Worm (Caenorhabditis elegans): Measurements from ENCODE around the gene H05C05.2.
A peak's percentile ranks its signal among the peaks of the same experiment; 100 is the strongest.

Gene H05C05.2

DNA sequence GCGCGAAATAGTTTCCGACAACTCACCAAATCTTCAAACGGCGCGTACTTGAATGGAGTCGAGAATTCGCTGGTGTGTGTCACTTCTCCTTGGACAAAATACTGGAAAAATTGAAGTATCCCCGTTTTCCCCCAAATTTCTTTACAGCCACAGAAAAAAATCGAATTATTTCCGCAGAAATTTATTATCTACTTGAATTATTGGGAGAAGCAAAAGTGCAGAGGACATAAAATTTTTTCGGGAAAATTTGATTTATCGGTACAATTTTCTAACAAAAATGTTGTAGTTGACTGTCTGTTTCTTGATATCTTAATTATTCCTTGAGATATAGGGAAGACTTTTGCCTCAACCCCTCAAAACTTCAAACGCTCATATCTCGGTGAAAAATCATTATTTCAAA, 42.4 kb downstream of the H05C05.2 start, which contains the start of gene R10F2.4:
TSS of gene R10F2.4 (minus strand) at position 101 of the 400 bp plus-strand sequence.
- no peak for TF ChIP-seq nhr-12 (tag; optimal IDR thresholded peaks at IDR 0.05)
- TF ChIP-seq Y55F3AM.14 (GFP tag; optimal IDR thresholded peaks at IDR 0.05): no peak
- TF ChIP-seq F13H6.1 (tag; optimal IDR thresholded peaks at IDR 0.05): no peak
- TF ChIP-seq unc-55 (GFP tag; optimal IDR thresholded peaks at IDR 0.05): no peak
- TF ChIP-seq ztf-11 (tag; optimal IDR thresholded peaks at IDR 0.05): no peak
- no peak for TF ChIP-seq mbf-1 (tag; optimal IDR thresholded peaks at IDR 0.05)
- no peak for TF ChIP-seq lsy-2 (tag; optimal IDR thresholded peaks at IDR 0.05)
- no peak for TF ChIP-seq nhr-21 (tag; optimal IDR thresholded peaks at IDR 0.05)
- TF ChIP-seq egl-27 (tag; optimal IDR thresholded peaks at IDR 0.05): no peak
- TF ChIP-seq ztf-1 (GFP tag; conservative IDR thresholded peaks at IDR 0.05): no peak
- TF ChIP-seq crh-2 (tag; optimal IDR thresholded peaks at IDR 0.05): no peak
- TF ChIP-seq blmp-1 (tag; optimal IDR thresholded peaks at IDR 0.05; ENCODE audit: insufficient read depth): no peak
- TF ChIP-seq nhr-237 (tag; optimal IDR thresholded peaks at IDR 0.05): no peak
- no peak for TF ChIP-seq ceh-16 (tag; optimal IDR thresholded peaks at IDR 0.05)
- TF ChIP-seq mab-5 (tag; optimal IDR thresholded peaks at IDR 0.05): no peak
- no peak for TF ChIP-seq zag-1 (tag; optimal IDR thresholded peaks at IDR 0.05)
- no peak for TF ChIP-seq elt-3 (tag; optimal IDR thresholded peaks at IDR 0.05)
- no peak for TF ChIP-seq alr-1 (tag; optimal IDR thresholded peaks at IDR 0.05)
- TF ChIP-seq ceh-82 (tag; optimal IDR thresholded peaks at IDR 0.05): no peak

DNA sequence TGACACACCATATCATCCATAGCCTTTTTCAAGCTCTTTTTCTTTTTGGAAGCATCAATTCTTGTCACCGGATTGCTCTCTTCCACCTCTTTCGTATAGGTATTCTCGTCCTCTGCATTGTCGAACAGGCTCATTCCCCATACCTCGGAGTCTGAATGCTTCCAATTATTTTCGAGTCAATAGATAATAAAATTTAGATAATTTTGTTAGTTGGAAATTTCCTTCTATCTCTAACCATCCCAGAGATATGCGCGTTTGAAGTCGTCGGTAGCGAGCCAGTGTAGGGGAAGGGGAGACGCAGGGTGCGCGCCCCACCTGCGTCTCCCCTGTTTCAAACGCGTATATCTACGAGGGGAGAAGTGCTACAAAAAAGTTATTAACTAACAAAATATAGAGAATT, 44.6 kb downstream of the H05C05.2 start:
- TF ChIP-seq dmd-4 (tag; optimal IDR thresholded peaks at IDR 0.05) (no peak), aly-2 (tag; optimal IDR thresholded peaks at IDR 0.05) (no peak), ztf-4 (tag; optimal IDR thresholded peaks at IDR 0.05) (no peak), nhr-25 (tag; optimal IDR thresholded peaks at IDR 0.05) (no peak), sma-9 (GFP tag; optimal IDR thresholded peaks at IDR 0.05) (no peak), sma-9 (tag; optimal IDR thresholded peaks at IDR 0.05) (no peak), elt-1 (tag; optimal IDR thresholded peaks at IDR 0.05) (no peak), nhr-11 (tag; optimal IDR thresholded peaks at IDR 0.05) (no peak), lin-11 (tag; optimal IDR thresholded peaks at IDR 0.05) (no peak), egl-27 (tag; optimal IDR thresholded peaks at IDR 0.05) (no peak), ztf-1 (GFP tag; conservative IDR thresholded peaks at IDR 0.05) (no peak), unc-55 (GFP tag; optimal IDR thresholded peaks at IDR 0.05) (no peak), sem-4 (tag; optimal IDR thresholded peaks at IDR 0.05) (no peak), nhr-12 (tag; optimal IDR thresholded peaks at IDR 0.05) (no peak)

- TF ChIP-seq ZK546.5 (tag; optimal IDR thresholded peaks at IDR 0.05) (no peak), F13H6.1 (tag; optimal IDR thresholded peaks at IDR 0.05) (no peak)
Measured at ce11 chrIII:2920281-2920680, 45.2 kb downstream of the H05C05.2 start.

ce11 chrIII:2918655-2919054, 46.8 kb downstream of the H05C05.2 start:
- no peak for TF ChIP-seq nhr-23 (tag; optimal IDR thresholded peaks at IDR 0.05)
- peak; percentile 65 for TF ChIP-seq mab-5 (tag; optimal IDR thresholded peaks at IDR 0.05)
- TF ChIP-seq F13H6.1 (tag; optimal IDR thresholded peaks at IDR 0.05): no peak

ce11 chrIII:2914029-2914428, 51.4 kb downstream of the H05C05.2 start:
- TF ChIP-seq nhr-12 (tag; optimal IDR thresholded peaks at IDR 0.05) (no peak), nhr-23 (tag; optimal IDR thresholded peaks at IDR 0.05) (no peak), lin-13 (GFP tag; optimal IDR thresholded peaks at IDR 0.05) (no peak), dmd-4 (tag; optimal IDR thresholded peaks at IDR 0.05) (no peak), lsy-2 (tag; optimal IDR thresholded peaks at IDR 0.05) (peak in 1 of 2 experiments; percentile 25), nhr-25 (tag; optimal IDR thresholded peaks at IDR 0.05) (no peak), zag-1 (tag; optimal IDR thresholded peaks at IDR 0.05) (peak; percentile 29), sma-3 (GFP tag; optimal IDR thresholded peaks at IDR 0.05) (no peak), nhr-77 (tag; optimal IDR thresholded peaks at IDR 0.05) (no peak), sem-4 (tag; optimal IDR thresholded peaks at IDR 0.05) (peak; percentile 6)

DNA sequence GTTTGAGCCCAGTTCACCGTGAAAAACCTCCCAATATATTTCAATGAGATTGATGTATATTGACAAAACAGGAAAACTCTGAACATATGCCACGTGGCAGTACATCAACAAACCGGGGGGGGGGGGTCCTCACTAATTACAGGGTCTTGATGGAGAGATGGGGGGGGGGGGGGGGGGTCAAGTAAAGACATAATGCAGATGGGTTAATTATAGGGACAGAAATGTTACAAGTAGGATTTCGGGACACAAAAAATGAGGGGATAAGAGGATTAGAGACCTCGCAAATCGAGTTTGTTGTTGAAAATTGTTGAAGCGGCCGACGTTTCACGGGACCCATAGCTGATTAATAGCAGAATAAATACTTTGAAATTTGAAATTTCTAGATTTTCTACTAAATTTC, 52.5 kb downstream of the H05C05.2 start:
- TF ChIP-seq sma-9 (GFP tag; optimal IDR thresholded peaks at IDR 0.05) (no peak), sma-9 (tag; optimal IDR thresholded peaks at IDR 0.05) (no peak), crh-2 (tag; optimal IDR thresholded peaks at IDR 0.05) (no peak), R02D3.7 (tag; optimal IDR thresholded peaks at IDR 0.05) (no peak), blmp-1 (tag; optimal IDR thresholded peaks at IDR 0.05; ENCODE audit: insufficient read depth) (no peak), ceh-82 (tag; optimal IDR thresholded peaks at IDR 0.05) (no peak), alr-1 (tag; optimal IDR thresholded peaks at IDR 0.05) (no peak), nhr-237 (tag; optimal IDR thresholded peaks at IDR 0.05) (no peak), nhr-77 (tag; optimal IDR thresholded peaks at IDR 0.05) (no peak), egl-27 (tag; optimal IDR thresholded peaks at IDR 0.05) (no peak)
